Worm (Caenorhabditis elegans) whole organism, L4 larva: ENCODE measurements around the gene srlf-34.
"Not testable (repeated sequence)": the region's sequence is repeated elsewhere in the genome, so short reads cannot be mapped to it uniquely, and the experiment has no call there.

ENCODE experiments used
- F26F4.8 ChIP-seq: fragments of 200-800 bp; sonication (Bioruptor generic); conservative IDR thresholded peaks from 2 replicates; pipeline ENCODE4 v1.3.6; 2022; ENCODE audit warnings: missing genetic modification characterization, missing compliant biosample characterization
- F37D6.2 ChIP-seq: sonication (generic microtip); optimal IDR thresholded peaks from 2 replicates; lab custom pipeline; 2016; ENCODE audit warnings: mild to moderate bottlenecking, missing genetic modification characterization, missing compliant biosample characterization
- F49E8.2 ChIP-seq: sonication (generic microtip); optimal IDR thresholded peaks from 2 replicates; lab custom pipeline; 2016; ENCODE audit warnings: missing compliant biosample characterization, mild to moderate bottlenecking, missing genetic modification characterization, borderline replicate concordance
- T26A8.4 ChIP-seq: fragments of 200-800 bp; sonication (Bioruptor generic); IDR thresholded peaks from 2 replicates; pipeline ENCODE4 v1.3.6; 2022; ENCODE audit warnings: missing genetic modification characterization, missing compliant biosample characterization
- Y48G9A.11 ChIP-seq: fragments of 200-800 bp; sonication (Bioruptor generic); IDR thresholded peaks from 2 replicates; pipeline ENCODE4 v1.3.6; 2022; ENCODE audit warnings: missing genetic modification reagents, missing genetic modification characterization, missing compliant biosample characterization
- Y75B8A.6 ChIP-seq: fragments of 200-800 bp; sonication (Bioruptor generic); IDR thresholded peaks from 2 replicates; pipeline ENCODE4 v1.3.6; 2022; ENCODE audit warnings: missing genetic modification reagents, missing genetic modification characterization, missing compliant biosample characterization
- ZK546.5 ChIP-seq, 2 experiments: sonication (generic microtip); optimal IDR thresholded peaks; 2 replicates each; lab custom pipeline; 2017; ENCODE audit warnings: missing biosample characterization in 2 of 2, missing genetic modification characterization in 2 of 2
- aha-1 ChIP-seq: fragments of 150-350 bp; peaks from one replicate; lab custom pipeline; 2014; ENCODE audit warnings: missing biosample characterization, missing genetic modification characterization
- arid-1 ChIP-seq: fragments of 200-800 bp; sonication (Bioruptor generic); conservative IDR thresholded peaks from 2 replicates; pipeline ENCODE4 v1.3.6; 2022; ENCODE audit warnings: missing genetic modification reagents, missing genetic modification characterization, missing compliant biosample characterization
- attf-4 ChIP-seq: sonication (generic microtip); optimal IDR thresholded peaks from 3 replicates; lab custom pipeline; 2017; ENCODE audit warnings: missing biosample characterization, missing genetic modification characterization
- ces-1 ChIP-seq: fragments of 150-350 bp; sonication (generic microtip); optimal IDR thresholded peaks from 4 replicates; lab custom pipeline; 2014; ENCODE audit warnings: missing biosample characterization, missing genetic modification reagents, missing genetic modification characterization
- ctbp-1 ChIP-seq: fragments of 200-800 bp; sonication (Bioruptor generic); IDR thresholded peaks from 2 replicates; pipeline ENCODE4 v1.3.6; 2022; ENCODE audit warnings: missing genetic modification reagents, missing genetic modification characterization, missing compliant biosample characterization
- daf-16 ChIP-seq, 3 experiments: sonication (generic microtip); optimal IDR thresholded peaks; 2 replicates each; lab custom pipeline; 2016 to 2017; ENCODE audit warnings: missing genetic modification characterization in 3 of 3, missing genetic modification reagents in 3 of 3, mild to moderate bottlenecking in 2 of 3, missing compliant biosample characterization in 2 of 3, missing biosample characterization in 1 of 3, moderate library complexity in 1 of 3
- dpl-1 ChIP-seq: fragments of 150-350 bp; optimal IDR thresholded peaks from 2 replicates; lab custom pipeline; 2014; ENCODE audit warnings: missing biosample characterization, missing genetic modification reagents, missing genetic modification characterization
- egl-43 ChIP-seq: fragments of 200-800 bp; sonication (Bioruptor generic); IDR thresholded peaks from 2 replicates; pipeline ENCODE4 v1.3.6; 2022; ENCODE audit warnings: missing genetic modification reagents, missing genetic modification characterization, missing compliant biosample characterization
- hmg-1.1 ChIP-seq: fragments of 200-800 bp; sonication (Bioruptor generic); IDR thresholded peaks from 2 replicates; pipeline ENCODE4 v1.3.6; 2022; ENCODE audit warnings: missing genetic modification reagents, missing genetic modification characterization, missing compliant biosample characterization
- jun-1 ChIP-seq: fragments of 150-350 bp; optimal IDR thresholded peaks from 2 replicates; lab custom pipeline; 2014; ENCODE audit warnings: missing biosample characterization, missing genetic modification reagents, missing genetic modification characterization
- lim-7 ChIP-seq: fragments of 200-800 bp; sonication (Bioruptor generic); IDR thresholded peaks from 2 replicates; pipeline ENCODE4 v1.3.6; 2022; ENCODE audit warnings: missing genetic modification characterization, missing compliant biosample characterization
- lin-1 ChIP-seq: fragments of 200-800 bp; sonication (Bioruptor generic); IDR thresholded peaks from 2 replicates; pipeline ENCODE4 v1.3.6; 2022; ENCODE audit warnings: missing genetic modification reagents, missing genetic modification characterization, missing compliant biosample characterization
- lin-39 ChIP-seq: fragments of 150-350 bp; optimal IDR thresholded peaks from 2 replicates; lab custom pipeline; 2014; ENCODE audit warnings: missing biosample characterization, missing genetic modification reagents, missing genetic modification characterization
- lsy-2 ChIP-seq, 2 experiments: fragments of 150-350 bp in 1 of 2; sonication (generic microtip) in 1 of 2; optimal IDR thresholded peaks; 2 replicates each; lab custom pipeline; 2014 to 2017; ENCODE audit warnings: missing biosample characterization in 2 of 2, missing genetic modification characterization in 2 of 2
- madf-5 ChIP-seq, 2 experiments: fragments of 200-800 bp; sonication (Bioruptor generic); IDR thresholded peaks; 2 replicates each; pipeline ENCODE4 v1.3.6; 2022; ENCODE audit warnings: missing compliant biosample characterization in 2 of 2, missing genetic modification characterization in 2 of 2
- madf-9 ChIP-seq: fragments of 200-800 bp; sonication (Bioruptor generic); conservative IDR thresholded peaks from 2 replicates; pipeline ENCODE4 v1.3.6; 2022; ENCODE audit warnings: missing genetic modification reagents, missing genetic modification characterization, missing compliant biosample characterization
- mes-2 ChIP-seq: sonication (generic microtip); optimal IDR thresholded peaks from 2 replicates; lab custom pipeline; 2016; ENCODE audit warnings: missing genotype, mild to moderate bottlenecking, missing genetic modification characterization, missing compliant biosample characterization; ENCODE audit not compliant: poor library complexity, severe bottlenecking
- nhr-102 ChIP-seq: sonication (generic microtip); optimal IDR thresholded peaks from 2 replicates; lab custom pipeline; 2016; ENCODE audit warnings: mild to moderate bottlenecking, missing genetic modification characterization, moderate library complexity, missing compliant biosample characterization
- nhr-237 ChIP-seq: sonication (generic microtip); optimal IDR thresholded peaks from 2 replicates; lab custom pipeline; 2017; ENCODE audit warnings: missing biosample characterization, missing genetic modification characterization
- nhr-25 ChIP-seq: sonication (generic microtip); optimal IDR thresholded peaks from 2 replicates; lab custom pipeline; 2017; ENCODE audit warnings: missing genetic modification characterization, mild to moderate bottlenecking, missing compliant biosample characterization, antibody characterized with exemption, moderate library complexity, borderline replicate concordance; ENCODE audit not compliant: insufficient read depth
- nhr-28 ChIP-seq: fragments of 150-350 bp; optimal IDR thresholded peaks from 2 replicates; lab custom pipeline; 2014; ENCODE audit warnings: missing biosample characterization, missing genetic modification characterization
- nhr-76 ChIP-seq: fragments of 150-350 bp; optimal IDR thresholded peaks from 2 replicates; lab custom pipeline; 2014; ENCODE audit warnings: missing biosample characterization, missing genetic modification characterization
- nhr-77 ChIP-seq: fragments of 150-350 bp; optimal IDR thresholded peaks from 2 replicates; lab custom pipeline; 2014; ENCODE audit warnings: missing biosample characterization, missing genetic modification characterization
- php-3 ChIP-seq: fragments of 200-800 bp; sonication (Bioruptor generic); IDR thresholded peaks from 2 replicates; pipeline ENCODE4 v1.3.6; 2022; ENCODE audit warnings: missing genetic modification reagents, missing genetic modification characterization, missing compliant biosample characterization
- pqm-1 ChIP-seq: sonication (generic microtip); optimal IDR thresholded peaks from 2 replicates; lab custom pipeline; 2017; ENCODE audit warnings: missing biosample characterization, missing genetic modification characterization
- saeg-2 ChIP-seq: fragments of 200-800 bp; sonication (Bioruptor generic); IDR thresholded peaks from 2 replicates; pipeline ENCODE4 v1.3.6; 2022; ENCODE audit warnings: missing genetic modification reagents, missing genetic modification characterization, missing compliant biosample characterization
- tra-1 ChIP-seq: fragments of 200-800 bp; sonication (Bioruptor generic); IDR thresholded peaks from 2 replicates; pipeline ENCODE4 v1.3.6; 2022; ENCODE audit warnings: missing genetic modification reagents, missing genetic modification characterization, missing compliant biosample characterization
- unc-39 ChIP-seq: sonication (generic microtip); optimal IDR thresholded peaks from 2 replicates; lab custom pipeline; 2017; ENCODE audit warnings: missing biosample characterization, missing genetic modification characterization
- vab-7 ChIP-seq: fragments of 200-800 bp; sonication (Bioruptor generic); IDR thresholded peaks from 2 replicates; pipeline ENCODE4 v1.3.6; 2022; ENCODE audit warnings: missing genetic modification reagents, missing genetic modification characterization, missing compliant biosample characterization
- zfp-2 ChIP-seq: sonication (generic microtip); optimal IDR thresholded peaks from 2 replicates; lab custom pipeline; 2016; ENCODE audit warnings: mild to moderate bottlenecking, missing genetic modification characterization, missing compliant biosample characterization
- ztf-7 ChIP-seq: fragments of 150-350 bp; optimal IDR thresholded peaks from 2 replicates; lab custom pipeline; 2014; ENCODE audit warnings: missing biosample characterization, missing genetic modification characterization

srlf-34 gene

DNA sequence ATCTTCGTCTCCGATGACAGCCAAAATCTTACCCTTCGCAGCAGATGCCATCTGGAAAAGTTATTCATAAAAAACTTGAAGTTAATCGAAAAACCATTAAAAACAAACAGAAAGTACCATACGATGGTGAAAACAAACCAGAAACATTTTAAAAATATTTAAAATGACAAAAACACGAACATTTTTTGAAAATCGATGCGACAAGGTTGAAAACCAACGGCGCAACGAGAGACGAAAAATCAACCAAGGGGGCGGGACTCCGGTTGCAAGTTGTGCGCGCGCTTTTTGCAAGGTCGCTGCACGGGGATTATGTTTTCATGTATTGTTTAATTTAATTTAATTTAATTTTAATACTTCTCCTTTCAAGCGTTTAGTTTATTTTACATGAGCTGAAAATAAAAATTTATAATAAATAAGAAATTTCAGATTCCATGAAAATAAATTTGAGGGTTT, 8.4 kb upstream of the srlf-34 start, which contains the start of gene vha-9 (continued):
- TF ChIP-seq nhr-28 (tag; lab: Kevin White, UChicago) (peak; percentile 62), nhr-102 (no peak), nhr-237 (tag; lab: Kevin White, UChicago) (no peak), ces-1 (no peak), lsy-2 (tag; optimal IDR thresholded peaks at IDR 0.05; lab: Kevin White, UChicago) (peak in 1 of 2 experiments; percentile 37), pqm-1 (tag; lab: Kevin White, UChicago) (peak; percentile 41), lin-39 (tag; lab: Kevin White, UChicago) (no peak), nhr-25 (no peak), jun-1 (tag; lab: Kevin White, UChicago) (no peak), attf-4 (tag; lab: Kevin White, UChicago) (no peak), ztf-7 (tag; lab: Kevin White, UChicago) (no peak), F49E8.2 (no peak), zfp-2 (tag; lab: Kevin White, UChicago) (no peak), unc-39 (no peak), dpl-1 (GFP tag; lab: Kevin White, UChicago) (peak; percentile 78), F37D6.2 (tag; lab: Kevin White, UChicago) (no peak), nhr-76 (tag; lab: Kevin White, UChicago) (no peak), madf-9 (GFP tag; lab: Robert Waterston, UW) (no peak), Y75B8A.6 (no peak), ZK546.5 (tag; optimal IDR thresholded peaks at IDR 0.05; lab: Kevin White, UChicago) (no peak), lin-1 (GFP tag; lab: Robert Waterston, UW) (no peak), nhr-77 (peak; percentile 53)

DNA sequence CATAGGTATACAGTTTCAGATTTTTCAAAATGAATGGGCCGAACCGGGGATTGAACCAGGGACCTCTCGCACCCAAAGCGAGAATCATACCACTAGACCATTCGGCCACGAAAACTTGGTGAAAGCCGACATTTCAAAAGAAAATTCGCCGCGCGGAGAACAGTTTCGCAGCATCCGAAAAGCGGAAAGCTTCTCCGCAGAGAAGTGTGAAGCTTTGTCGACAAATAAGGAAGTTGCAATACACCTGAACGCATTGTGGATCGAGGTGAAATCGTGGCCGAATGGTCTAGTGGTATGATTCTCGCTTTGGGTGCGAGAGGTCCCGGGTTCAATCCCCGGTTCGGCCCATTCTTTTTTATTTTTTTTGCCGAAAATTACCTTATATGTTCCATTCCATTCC, 7.4 kb upstream of the srlf-34 start:
- TF ChIP-seq madf-9 (GFP tag; lab: Robert Waterston, UW), result peak; percentile 51
- peak; percentile 46 for TF ChIP-seq mes-2 (tag; lab: Kevin White, UChicago)
- TF ChIP-seq hmg-1.1 (GFP tag; lab: Robert Waterston, UW), result peak; percentile 24; the same call in 1 of the 2 replicates
- peak; percentile 51 for TF ChIP-seq aha-1 (tag; lab: Kevin White, UChicago)
- peak in 1 of 2 experiments; percentile 26 for TF ChIP-seq daf-16 (GFP tag; optimal IDR thresholded peaks at IDR 0.05; lab: Kevin White, UChicago)
- TF ChIP-seq daf-16 (tag; optimal IDR thresholded peaks at IDR 0.05; lab: Kevin White, UChicago), result not testable (repeated sequence)
- 0 out of 4 replicates have a peak, but pooled peaks of 1 of the 2 experiments have one; percentile 40 for TF ChIP-seq madf-5 (GFP tag; IDR thresholded peaks at IDR 0.05; lab: Robert Waterston, UW)
- TF ChIP-seq egl-43, result peak; percentile 88
- TF ChIP-seq php-3, result 0 out of 2 replicates have a peak, but pooled peaks have one; percentile 40
- peak; percentile 18; the same call in 1 of the 2 replicates for TF ChIP-seq saeg-2 (GFP tag; lab: Robert Waterston, UW)
- TF ChIP-seq lin-1 (GFP tag; lab: Robert Waterston, UW), result 0 out of 2 replicates have a peak, but pooled peaks have one; percentile 8
- TF ChIP-seq arid-1 (GFP tag; lab: Robert Waterston, UW), result peak; percentile 73
- TF ChIP-seq Y48G9A.11 (GFP tag; lab: Robert Waterston, UW), result 0 out of 2 replicates have a peak, but pooled peaks have one; percentile 22
- TF ChIP-seq ctbp-1 (GFP tag; lab: Robert Waterston, UW), result 0 out of 2 replicates have a peak, but pooled peaks have one; percentile 28
- TF ChIP-seq tra-1, result 0 out of 2 replicates have a peak, but pooled peaks have one; percentile 9
- peak; percentile 79 for TF ChIP-seq T26A8.4 (GFP tag; lab: Robert Waterston, UW)
- TF ChIP-seq F26F4.8, result peak; percentile 64; the same call in 1 of the 2 replicates
- TF ChIP-seq vab-7 (GFP tag; lab: Robert Waterston, UW), result peak; percentile 59; the same call in 1 of the 2 replicates
- peak; percentile 70; the same call in 1 of the 2 replicates for TF ChIP-seq lim-7
